Fruit fly (Drosophila melanogaster) whole organism, embryonic: Measurements from ENCODE around the gene crq.

ENCODE experiments used
- CG10979 ChIP-seq: fragments of 200-800 bp; sonication (Bioruptor generic); optimal IDR thresholded peaks from 2 replicates; lab custom pipeline; 2018; ENCODE audit warnings: missing biosample characterization, mild to moderate bottlenecking, missing genetic modification characterization, moderate library complexity
- CG12155 ChIP-seq: fragments of 200-800 bp; sonication (Bioruptor generic); optimal IDR thresholded peaks from 3 replicates; lab custom pipeline; 2016; ENCODE audit warnings: missing biosample characterization, missing genetic modification characterization
- CG13287 ChIP-seq: fragments of 200-800 bp; sonication (Bioruptor generic); IDR thresholded peaks from 2 replicates; pipeline ENCODE4 v1.3.6; 2022; ENCODE audit warnings: missing biosample characterization, missing genetic modification characterization; ENCODE audit not compliant: partially characterized antibody
- CG13624 ChIP-seq: fragments of 200-800 bp; sonication (Bioruptor generic); optimal IDR thresholded peaks from 2 replicates; lab custom pipeline; 2016; ENCODE audit warnings: missing biosample characterization, missing genetic modification characterization
- CG15011 ChIP-seq: fragments of 200-800 bp; sonication (Bioruptor generic); optimal IDR thresholded peaks from 3 replicates; lab custom pipeline; 2018; ENCODE audit warnings: missing biosample characterization, mild to moderate bottlenecking, missing genetic modification characterization
- CG17361 ChIP-seq: fragments of 200-800 bp; sonication (Bioruptor generic); IDR thresholded peaks from 3 replicates; pipeline ENCODE4 v1.3.6; 2022; ENCODE audit warnings: missing biosample characterization, missing genetic modification characterization
- CG18764 ChIP-seq: fragments of 200-800 bp; sonication (Bioruptor generic); optimal IDR thresholded peaks from 3 replicates; lab custom pipeline; 2016; ENCODE audit warnings: missing biosample characterization, missing genetic modification characterization
- CG2202 ChIP-seq: fragments of 200-800 bp; sonication (Bioruptor generic); optimal IDR thresholded peaks from 2 replicates; lab custom pipeline; 2018; ENCODE audit warnings: missing biosample characterization, mild to moderate bottlenecking, missing genetic modification characterization
- CG2678 ChIP-seq: fragments of 200-800 bp; sonication (Bioruptor generic); optimal IDR thresholded peaks from 3 replicates; lab custom pipeline; 2019; ENCODE audit warnings: missing biosample characterization, mild to moderate bottlenecking, missing genetic modification characterization, moderate library complexity
- CG2889 ChIP-seq: fragments of 200-800 bp; sonication (Bioruptor generic); IDR thresholded peaks from 3 replicates; pipeline ENCODE4 v1.3.6; 2022; ENCODE audit warnings: missing biosample characterization, missing genetic modification characterization
- CG32767 ChIP-seq: fragments of 200-800 bp; sonication (Bioruptor generic); IDR thresholded peaks from 2 replicates; pipeline ENCODE4 v1.3.6; 2022; ENCODE audit warnings: missing biosample characterization, missing genetic modification characterization
- CG5953 ChIP-seq: fragments of 200-800 bp; sonication (Bioruptor generic); IDR thresholded peaks from 2 replicates; pipeline ENCODE4 v1.3.6; 2022; ENCODE audit warnings: missing biosample characterization, missing genetic modification characterization
- CG6254 ChIP-seq: fragments of 200-800 bp; sonication (Bioruptor generic); optimal IDR thresholded peaks from 3 replicates; lab custom pipeline; 2017; ENCODE audit warnings: mild to moderate bottlenecking, missing biosample characterization, missing genetic modification reagents, missing genetic modification characterization
- CG6683 ChIP-seq: fragments of 200-800 bp; sonication (Bioruptor generic); optimal IDR thresholded peaks from 2 replicates; lab custom pipeline; 2017; ENCODE audit warnings: missing biosample characterization, mild to moderate bottlenecking, missing genetic modification characterization, missing genetic modification reagents
- CG6854 ChIP-seq: fragments of 200-800 bp; sonication (Bioruptor generic); optimal IDR thresholded peaks from 3 replicates; lab custom pipeline; 2017; ENCODE audit warnings: missing biosample characterization, mild to moderate bottlenecking, missing genetic modification characterization
- CG7745 ChIP-seq: fragments of 200-800 bp; sonication (Bioruptor generic); optimal IDR thresholded peaks from 2 replicates; lab custom pipeline; 2018; ENCODE audit warnings: missing biosample characterization, mild to moderate bottlenecking, missing genetic modification characterization, moderate library complexity
- CG7987 ChIP-seq: fragments of 200-800 bp; sonication (Bioruptor generic); optimal IDR thresholded peaks from 2 replicates; lab custom pipeline; 2018; ENCODE audit warnings: missing biosample characterization, mild to moderate bottlenecking, missing genetic modification characterization, moderate library complexity
- CG8359 ChIP-seq: fragments of 200-800 bp; sonication (Bioruptor generic); optimal IDR thresholded peaks from 2 replicates; lab custom pipeline; 2017; ENCODE audit warnings: missing biosample characterization, mild to moderate bottlenecking, missing genetic modification characterization, borderline replicate concordance
- CG8478 ChIP-seq: fragments of >200 bp; optimal IDR thresholded peaks from 2 replicates; lab custom pipeline; 2018
- CG9797 ChIP-seq: fragments of 200-800 bp; sonication (Bioruptor generic); optimal IDR thresholded peaks from 3 replicates; lab custom pipeline; 2018; ENCODE audit warnings: missing biosample characterization, mild to moderate bottlenecking, missing genetic modification characterization
- D ChIP-seq, 2 experiments: fragments of 200-800 bp in 1 of 2; fragments of >200 bp in 1 of 2; sonication (Bioruptor generic) in 1 of 2; optimal IDR thresholded peaks; 2 replicates in 1 of 2; 3 replicates in 1 of 2; lab custom pipeline; 2017; ENCODE audit warnings: mild to moderate bottlenecking in 1 of 2, missing biosample characterization in 1 of 2, missing genetic modification characterization in 1 of 2, missing genetic modification reagents in 1 of 2
- Dbx ChIP-seq: fragments of 200-800 bp; sonication (Bioruptor generic); IDR thresholded peaks from 3 replicates; pipeline ENCODE4 v1.3.6; 2022; ENCODE audit warnings: missing biosample characterization, missing genetic modification characterization
- Doc2 ChIP-seq: fragments of 200-800 bp; sonication (Bioruptor generic); IDR thresholded peaks from 2 replicates; pipeline ENCODE4 v1.3.6; 2022; ENCODE audit warnings: missing biosample characterization, missing genetic modification characterization
- Ets97D ChIP-seq: fragments of 200-800 bp; sonication (Bioruptor generic); optimal IDR thresholded peaks from 3 replicates; lab custom pipeline; 2016; ENCODE audit warnings: missing biosample characterization, missing genetic modification characterization
- Gsc ChIP-seq: fragments of 200-800 bp; sonication (Bioruptor generic); IDR thresholded peaks from 2 replicates; pipeline ENCODE4 v1.3.6; 2022; ENCODE audit warnings: missing biosample characterization, missing genetic modification characterization
- Hand ChIP-seq: fragments of 200-800 bp; sonication (Bioruptor generic); optimal IDR thresholded peaks from 2 replicates; lab custom pipeline; 2017; ENCODE audit warnings: mild to moderate bottlenecking, missing biosample characterization, missing genetic modification reagents, missing genetic modification characterization
- Hey ChIP-seq: fragments of 200-800 bp; sonication (Bioruptor generic); optimal IDR thresholded peaks from 3 replicates; lab custom pipeline; 2018; ENCODE audit warnings: missing biosample characterization, mild to moderate bottlenecking, missing genetic modification characterization
- Hmr ChIP-seq: fragments of 200-800 bp; sonication (Bioruptor generic); optimal IDR thresholded peaks from 3 replicates; lab custom pipeline; 2017; ENCODE audit warnings: mild to moderate bottlenecking, missing biosample characterization, missing genetic modification reagents, missing genetic modification characterization
- Hr3 ChIP-seq: fragments of 200-800 bp; sonication (Bioruptor generic); optimal IDR thresholded peaks from 3 replicates; lab custom pipeline; 2016; ENCODE audit warnings: missing biosample characterization, missing genetic modification characterization
- Rfx ChIP-seq: fragments of 200-800 bp; sonication (Bioruptor generic); IDR thresholded peaks from 2 replicates; pipeline ENCODE4 v1.3.6; 2022; ENCODE audit warnings: missing biosample characterization, missing genetic modification characterization
- Trl ChIP-seq, 3 experiments: fragments of >200 bp in 2 of 3; fragments of 200-800 bp in 1 of 3; sonication (Bioruptor generic) in 1 of 3; optimal IDR thresholded peaks; 2 replicates in 1 of 3; 3 replicates in 2 of 3; lab custom pipeline; 2016 to 2017; ENCODE audit warnings: missing biosample characterization in 1 of 3, missing genetic modification characterization in 1 of 3
- emc ChIP-seq: fragments of 200-800 bp; sonication (Bioruptor generic); optimal IDR thresholded peaks from 2 replicates; lab custom pipeline; 2016; ENCODE audit warnings: missing biosample characterization, missing genetic modification characterization
- esg ChIP-seq: fragments of 200-800 bp; sonication (Bioruptor generic); conservative IDR thresholded peaks from 2 replicates; pipeline ENCODE4 v1.3.6; 2022; ENCODE audit warnings: missing biosample characterization, missing genetic modification characterization
- fd96Cb ChIP-seq: fragments of 200-800 bp; sonication (Bioruptor generic); optimal IDR thresholded peaks from 2 replicates; lab custom pipeline; 2018; ENCODE audit warnings: missing biosample characterization, mild to moderate bottlenecking, missing genetic modification characterization, moderate library complexity
- gsb-n ChIP-seq: fragments of 200-800 bp; sonication (Bioruptor generic); optimal IDR thresholded peaks from 3 replicates; lab custom pipeline; 2018; ENCODE audit warnings: missing biosample characterization, mild to moderate bottlenecking, missing genetic modification characterization
- gt ChIP-seq: fragments of 200-800 bp; sonication (Bioruptor generic); IDR thresholded peaks from 2 replicates; pipeline ENCODE4 v1.3.6; 2022; ENCODE audit warnings: missing biosample characterization, missing genetic modification characterization
- pb ChIP-seq: fragments of 200-800 bp; sonication (Bioruptor generic); optimal IDR thresholded peaks from 3 replicates; lab custom pipeline; 2016; ENCODE audit warnings: missing biosample characterization, missing genetic modification characterization
- pum ChIP-seq: fragments of 200-800 bp; sonication (Bioruptor generic); optimal IDR thresholded peaks from 2 replicates; lab custom pipeline; 2016; ENCODE audit warnings: missing biosample characterization, missing genetic modification characterization
- ro ChIP-seq: fragments of 200-800 bp; sonication (Bioruptor generic); IDR thresholded peaks from 2 replicates; pipeline ENCODE4 v1.3.6; 2022; ENCODE audit warnings: missing biosample characterization, missing genetic modification characterization
- schlank ChIP-seq: fragments of 200-800 bp; sonication (Bioruptor generic); optimal IDR thresholded peaks from 2 replicates; lab custom pipeline; 2018; ENCODE audit warnings: missing biosample characterization, mild to moderate bottlenecking, missing genetic modification characterization
- seq ChIP-seq: fragments of 200-800 bp; sonication (Bioruptor generic); IDR thresholded peaks from 2 replicates; pipeline ENCODE4 v1.3.6; 2022; ENCODE audit warnings: missing biosample characterization, missing genetic modification characterization
- sim ChIP-seq: fragments of 200-800 bp; sonication (Bioruptor generic); IDR thresholded peaks from 2 replicates; pipeline ENCODE4 v1.3.6; 2022; ENCODE audit warnings: missing biosample characterization, missing genetic modification characterization
- slbo ChIP-seq: fragments of 200-800 bp; sonication (Bioruptor generic); IDR thresholded peaks from 2 replicates; pipeline ENCODE4 v1.3.6; 2022; ENCODE audit warnings: missing biosample characterization, missing genetic modification characterization
- sr ChIP-seq: fragments of 200-800 bp; sonication (Bioruptor generic); IDR thresholded peaks from 3 replicates; pipeline ENCODE4 v1.3.6; 2022; ENCODE audit warnings: missing biosample characterization, missing genetic modification characterization
- stc ChIP-seq: fragments of 200-800 bp; sonication (Bioruptor generic); IDR thresholded peaks from 2 replicates; pipeline ENCODE4 v1.3.6; 2022; ENCODE audit warnings: missing biosample characterization, missing genetic modification characterization
- trh ChIP-seq: fragments of 200-800 bp; sonication (Bioruptor generic); optimal IDR thresholded peaks from 2 replicates; lab custom pipeline; 2016; ENCODE audit warnings: missing biosample characterization, missing genetic modification characterization
- ttk ChIP-seq: fragments of 200-800 bp; sonication (Bioruptor generic); IDR thresholded peaks from 2 replicates; pipeline ENCODE4 v2.1.2; 2022; ENCODE audit warnings: missing biosample characterization, missing genetic modification characterization
- zfh2 ChIP-seq: fragments of 200-800 bp; sonication (Bioruptor generic); optimal IDR thresholded peaks from 2 replicates; lab custom pipeline; 2016; ENCODE audit warnings: missing biosample characterization, missing genetic modification characterization

The crq gene

DNA sequence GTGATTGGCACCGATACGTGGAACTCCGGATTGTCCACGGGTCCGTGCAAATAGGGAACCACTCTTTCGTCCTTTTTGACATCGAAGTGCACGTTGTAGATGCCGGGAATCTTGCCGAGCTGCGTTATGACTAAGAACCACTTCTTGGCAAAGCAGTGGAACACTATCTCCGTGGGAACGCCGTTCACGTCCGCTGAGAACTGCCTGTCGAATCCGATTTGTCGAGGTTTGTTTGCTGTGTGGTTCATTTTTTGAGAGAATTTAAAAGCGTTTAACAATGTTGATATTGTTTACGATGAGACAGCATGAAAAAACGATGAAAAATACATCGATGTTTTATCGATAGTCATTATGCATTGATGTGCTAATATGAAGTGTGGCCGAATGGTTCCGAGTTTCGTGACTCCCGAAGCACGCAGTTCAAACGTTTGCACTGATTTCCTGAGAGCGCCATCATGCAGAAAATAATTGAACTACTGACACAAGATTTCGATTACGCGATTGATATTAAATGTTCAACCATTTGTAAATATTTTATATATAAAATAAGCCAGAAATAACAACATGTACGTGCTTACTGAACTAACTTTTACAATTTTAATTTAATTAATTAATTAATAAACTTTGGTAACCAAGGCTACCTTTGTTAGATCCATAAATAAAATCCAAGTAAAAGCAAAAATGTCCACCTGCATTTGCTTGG lies 31.6 kb downstream of the crq start, which contains the start of the genes CG11885 and CG13692 (continued):
- TF ChIP-seq Rfx (GFP tag; lab: Robert Waterston, UW): peak; percentile 74
- TF ChIP-seq sr (GFP tag; lab: Robert Waterston, UW): no peak
- TF ChIP-seq D (optimal IDR thresholded peaks at IDR 0.05; lab: Kevin White, UChicago): peak; percentile 76
- TF ChIP-seq D (GFP tag; optimal IDR thresholded peaks at IDR 0.05; lab: Kevin White, UChicago): no peak
- no peak for TF ChIP-seq CG2889 (GFP tag; lab: Robert Waterston, UW)
- TF ChIP-seq pb (GFP tag; lab: Kevin White, UChicago): no peak
- no peak for TF ChIP-seq CG15011 (GFP tag; lab: Kevin White, UChicago)
- TF ChIP-seq emc (GFP tag; lab: Kevin White, UChicago): no peak
- no peak for TF ChIP-seq Hr3 (GFP tag; lab: Kevin White, UChicago)
- TF ChIP-seq CG9797 (GFP tag; lab: Kevin White, UChicago): peak; percentile 92
- TF ChIP-seq CG6254: peak; percentile 20
- TF ChIP-seq CG6854 (GFP tag; lab: Kevin White, UChicago): no peak
- TF ChIP-seq CG18764 (GFP tag; lab: Kevin White, UChicago): peak; percentile 9
- TF ChIP-seq Hey (tag; lab: Kevin White, UChicago): no peak
- no peak for TF ChIP-seq CG7745 (tag; lab: Kevin White, UChicago)
- peak; percentile 32 for TF ChIP-seq gsb-n (tag; lab: Kevin White, UChicago)
- peak; percentile 75 for TF ChIP-seq CG7987 (GFP tag; lab: Kevin White, UChicago)
- TF ChIP-seq CG8359 (GFP tag; lab: Kevin White, UChicago): no peak
- TF ChIP-seq CG8478 (lab: Kevin White, UChicago): no peak
- no peak for TF ChIP-seq zfh2 (GFP tag; lab: Kevin White, UChicago)
- TF ChIP-seq fd96Cb (tag; lab: Kevin White, UChicago): no peak
- peak; percentile 48 for TF ChIP-seq slbo (GFP tag; lab: Robert Waterston, UW)

DNA sequence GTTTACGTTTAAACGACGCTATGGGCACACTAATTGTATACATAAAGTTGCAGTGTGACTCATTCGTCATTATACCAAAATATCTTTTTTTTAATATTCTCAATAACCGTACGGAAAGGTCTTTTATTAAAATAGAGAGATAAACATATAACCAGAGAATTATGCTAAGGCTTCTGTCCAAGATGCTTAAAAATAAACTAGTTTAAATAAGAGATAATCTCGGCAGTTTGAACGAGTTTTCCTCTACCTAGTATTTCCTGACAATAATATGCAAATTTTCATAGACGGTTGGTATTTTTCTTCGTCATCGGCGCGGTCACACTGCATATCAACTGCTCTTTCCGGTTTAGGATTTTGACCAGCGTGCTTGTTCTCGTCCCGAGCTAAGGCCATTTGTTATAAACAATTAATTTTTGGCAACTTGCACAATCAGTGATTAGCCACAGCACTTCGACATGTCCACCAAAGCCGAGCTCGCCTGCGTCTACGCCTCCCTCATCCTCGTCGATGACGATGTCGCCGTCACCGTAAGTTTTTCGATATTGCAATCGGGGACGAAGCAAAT lies 33.1 kb downstream of the crq start, which contains the start of the genes CG13690 and RpLP1:
TSS of gene CG13690 (minus strand) at position 33 of the 565 bp plus-strand sequence.
TSS of gene RpLP1 (plus strand) at position 333 of the 565 bp plus-strand sequence.
- TF ChIP-seq CG13287 (GFP tag; lab: Robert Waterston, UW) (peak; percentile 9; the same call in 1 of the 2 replicates), ttk (no peak), CG17361 (peak; percentile 85), Doc2 (GFP tag; lab: Robert Waterston, UW) (no peak), pum (GFP tag; lab: Kevin White, UChicago) (peak; percentile 36), CG10979 (tag; lab: Kevin White, UChicago) (peak; percentile 66), Hand (GFP tag; lab: Kevin White, UChicago) (peak; percentile 81), CG2678 (peak; percentile 71), CG2202 (peak; percentile 77), seq (no peak), stc (no peak), Ets97D (GFP tag; lab: Kevin White, UChicago) (peak; percentile 99), CG32767 (GFP tag; lab: Robert Waterston, UW) (peak; percentile 56; the same call in 1 of the 2 replicates), Hmr (GFP tag; lab: Kevin White, UChicago) (peak; percentile 95), Dbx (GFP tag; lab: Robert Waterston, UW) (peak; percentile 48; the same call in 1 of the 3 replicates), Gsc (GFP tag; lab: Robert Waterston, UW) (no peak), CG13624 (GFP tag; lab: Kevin White, UChicago) (peak; percentile 70), Trl (optimal IDR thresholded peaks at IDR 0.05; lab: Kevin White, UChicago) (no peak), Trl (GFP tag; optimal IDR thresholded peaks at IDR 0.05; lab: Kevin White, UChicago) (peak; percentile 74), gt (no peak), ro (GFP tag; lab: Robert Waterston, UW) (no peak), sim (GFP tag; lab: Robert Waterston, UW) (peak; percentile 51; the same call in 1 of the 2 replicates), CG5953 (GFP tag; lab: Robert Waterston, UW) (no peak), CG12155 (GFP tag; lab: Kevin White, UChicago) (peak; percentile 56), schlank (tag; lab: Kevin White, UChicago) (peak; percentile 65), CG6683 (GFP tag; lab: Kevin White, UChicago) (peak; percentile 64), trh (peak; percentile 10), esg (GFP tag; lab: Robert Waterston, UW) (no peak)
